Fruit fly (Drosophila melanogaster) whole organism, pupa: ENCODE measurements around the gene Uck.
A peak's percentile ranks its signal among the peaks of the same experiment; 100 is the strongest.

Experiments used
- CG10348 ChIP-seq: fragments of 200-800 bp; sonication (Bioruptor generic); IDR thresholded peaks from 2 replicates; pipeline ENCODE4 v1.3.6; 2022; ENCODE audit warnings: missing biosample characterization, missing genetic modification characterization
- CG12605 ChIP-seq: fragments of 200-800 bp; sonication (Bioruptor generic); IDR thresholded peaks from 2 replicates; pipeline ENCODE4 v1.3.6; 2022; ENCODE audit warnings: missing biosample characterization, missing genetic modification characterization
- CG13204 ChIP-seq: fragments of 200-800 bp; sonication (Bioruptor generic); optimal IDR thresholded peaks from 2 replicates; lab custom pipeline; 2018; ENCODE audit warnings: missing biosample characterization, mild to moderate bottlenecking, missing genetic modification characterization, moderate library complexity
- CG14655 ChIP-seq: fragments of 200-800 bp; sonication (Bioruptor generic); optimal IDR thresholded peaks from 3 replicates; lab custom pipeline; 2017; ENCODE audit warnings: mild to moderate bottlenecking, missing biosample characterization, missing genetic modification reagents, missing genetic modification characterization
- CG15710 ChIP-seq: fragments of 200-800 bp; sonication (Bioruptor generic); optimal IDR thresholded peaks from 2 replicates; lab custom pipeline; 2018; ENCODE audit warnings: missing biosample characterization, mild to moderate bottlenecking, missing genetic modification characterization, moderate library complexity
- CG17806 ChIP-seq: fragments of 200-800 bp; sonication (Bioruptor generic); optimal IDR thresholded peaks from 2 replicates; lab custom pipeline; 2018; ENCODE audit warnings: missing biosample characterization, mild to moderate bottlenecking, missing genetic modification characterization, moderate library complexity
- CG32121 ChIP-seq: fragments of 200-800 bp; sonication (Bioruptor generic); IDR thresholded peaks from 2 replicates; pipeline ENCODE4 v1.3.6; 2022; ENCODE audit warnings: missing biosample characterization, missing genetic modification characterization
- CG34367 ChIP-seq: fragments of 200-800 bp; sonication (Bioruptor generic); optimal IDR thresholded peaks from 2 replicates; lab custom pipeline; 2018; ENCODE audit warnings: missing biosample characterization, mild to moderate bottlenecking, missing genetic modification characterization
- CG4496 ChIP-seq: fragments of 200-800 bp; sonication (Bioruptor generic); IDR thresholded peaks from 3 replicates; pipeline ENCODE4 v1.3.6; 2022; ENCODE audit warnings: missing biosample characterization, missing genetic modification characterization
- CG8159 ChIP-seq: fragments of 200-800 bp; sonication (Bioruptor generic); optimal IDR thresholded peaks from 3 replicates; lab custom pipeline; 2018; ENCODE audit warnings: missing biosample characterization, mild to moderate bottlenecking, missing genetic modification characterization, moderate library complexity
- CG8301 ChIP-seq: fragments of 200-800 bp; sonication (Bioruptor generic); optimal IDR thresholded peaks from 2 replicates; lab custom pipeline; 2018; ENCODE audit warnings: missing biosample characterization, mild to moderate bottlenecking, missing genetic modification characterization
- CG9948 ChIP-seq: fragments of 200-800 bp; sonication (Bioruptor generic); optimal IDR thresholded peaks from 2 replicates; lab custom pipeline; 2018; ENCODE audit warnings: missing biosample characterization, mild to moderate bottlenecking, missing genetic modification characterization, moderate library complexity
- D1 ChIP-seq: fragments of 200-800 bp; sonication (Bioruptor generic); optimal IDR thresholded peaks from 2 replicates; lab custom pipeline; 2018; ENCODE audit warnings: missing biosample characterization, mild to moderate bottlenecking, missing genetic modification characterization, moderate library complexity
- EcR ChIP-seq: fragments of 200-800 bp; sonication (Bioruptor generic); optimal IDR thresholded peaks from 3 replicates; lab custom pipeline; 2019; ENCODE audit warnings: missing biosample characterization, missing genetic modification characterization, mild to moderate bottlenecking, moderate library complexity, missing genetic modification reagents
- Ets98B ChIP-seq: fragments of 200-800 bp; sonication (Bioruptor generic); IDR thresholded peaks from 2 replicates; pipeline ENCODE4 v1.3.6; 2022; ENCODE audit warnings: missing biosample characterization, missing genetic modification characterization
- Pif1A ChIP-seq: fragments of 200-800 bp; sonication (Bioruptor generic); optimal IDR thresholded peaks from 3 replicates; lab custom pipeline; 2016; ENCODE audit warnings: missing biosample characterization, missing genetic modification characterization
- Pif1B ChIP-seq: fragments of 200-800 bp; sonication (Bioruptor generic); optimal IDR thresholded peaks from 3 replicates; lab custom pipeline; 2016; ENCODE audit warnings: missing biosample characterization, missing genetic modification characterization
- Snoo ChIP-seq: fragments of 200-800 bp; sonication (Bioruptor generic); optimal IDR thresholded peaks from 3 replicates; lab custom pipeline; 2017; ENCODE audit warnings: missing biosample characterization, mild to moderate bottlenecking, missing genetic modification characterization, inconsistent platforms
- fd96Ca ChIP-seq: fragments of 200-800 bp; sonication (Bioruptor generic); IDR thresholded peaks from 3 replicates; pipeline ENCODE4 v1.3.6; 2022; ENCODE audit warnings: missing biosample characterization, missing genetic modification characterization
- gl ChIP-seq: fragments of 200-800 bp; sonication (Bioruptor generic); optimal IDR thresholded peaks from 2 replicates; lab custom pipeline; 2018; ENCODE audit warnings: missing biosample characterization, mild to moderate bottlenecking, missing genetic modification characterization
- rn ChIP-seq: fragments of 200-800 bp; sonication (Bioruptor generic); IDR thresholded peaks from 2 replicates; pipeline ENCODE4 v1.3.6; 2022; ENCODE audit warnings: missing biosample characterization, missing genetic modification characterization

Uck gene

dm6 chr3R:24260411-24260810, 29.6 kb upstream of the Uck start:
- TF ChIP-seq CG32121 = no peak
- no peak for TF ChIP-seq CG4496 (GFP tag; lab: Robert Waterston, UW)
- no peak for TF ChIP-seq CG34367 (tag; lab: Kevin White, UChicago)
- no peak for TF ChIP-seq Pif1B
- no peak for TF ChIP-seq Ets98B (GFP tag; lab: Robert Waterston, UW)
- no peak for TF ChIP-seq gl (tag; lab: Kevin White, UChicago)
- no peak for TF ChIP-seq D1 (tag; lab: Kevin White, UChicago)
- no peak for TF ChIP-seq CG17806 (tag; lab: Kevin White, UChicago)
- TF ChIP-seq fd96Ca = no peak
- no peak for TF ChIP-seq CG14655 (GFP tag; lab: Kevin White, UChicago)
- TF ChIP-seq CG10348 (GFP tag; lab: Robert Waterston, UW) = no peak
- no peak for TF ChIP-seq CG9948 (tag; lab: Kevin White, UChicago)
- TF ChIP-seq CG8159 (tag; lab: Kevin White, UChicago) = no peak
- TF ChIP-seq CG12605 (GFP tag; lab: Robert Waterston, UW) = no peak

dm6 chr3R:24261380-24262021, 28.5 kb upstream of the Uck start:
- TF ChIP-seq CG4496 (GFP tag; lab: Robert Waterston, UW) = peak; percentile 18; the same call in 2 of the 3 replicates
- TF ChIP-seq CG17806 (tag; lab: Kevin White, UChicago) = peak; percentile 73
- TF ChIP-seq CG14655 (GFP tag; lab: Kevin White, UChicago) = peak; percentile 87
- TF ChIP-seq fd96Ca = 0 out of 3 replicates have a peak, but pooled peaks have one; percentile 32
- no peak for TF ChIP-seq CG32121
- TF ChIP-seq gl (tag; lab: Kevin White, UChicago) = peak; percentile 9
- TF ChIP-seq CG15710 (tag; lab: Kevin White, UChicago) = peak; percentile 54
- TF ChIP-seq D1 (tag; lab: Kevin White, UChicago) = peak; percentile 44
- TF ChIP-seq Pif1B = peak; percentile 76
- TF ChIP-seq CG10348 (GFP tag; lab: Robert Waterston, UW) = no peak
- TF ChIP-seq EcR (GFP tag; lab: Kevin White, UChicago) = peak; percentile 7
- peak; percentile 19; the same call in 1 of the 2 replicates for TF ChIP-seq Ets98B (GFP tag; lab: Robert Waterston, UW)
- TF ChIP-seq CG12605 (GFP tag; lab: Robert Waterston, UW) = no peak
- TF ChIP-seq CG34367 (tag; lab: Kevin White, UChicago) = peak; percentile 45
- TF ChIP-seq CG8159 (tag; lab: Kevin White, UChicago) = peak; percentile 59
- no peak for TF ChIP-seq rn (GFP tag; lab: Robert Waterston, UW)
- TF ChIP-seq CG8301 (tag; lab: Kevin White, UChicago) = peak; percentile 79
- peak; percentile 45 for TF ChIP-seq CG13204 (GFP tag; lab: Kevin White, UChicago)
- peak; percentile 69 for TF ChIP-seq Pif1A (GFP tag; lab: Kevin White, UChicago)
- no peak for TF ChIP-seq Snoo (tag; lab: Kevin White, UChicago)
- TF ChIP-seq CG9948 (tag; lab: Kevin White, UChicago) = peak; percentile 75

- TF ChIP-seq CG10348 (GFP tag; lab: Robert Waterston, UW) = no peak
- no peak for TF ChIP-seq Snoo (tag; lab: Kevin White, UChicago)
- TF ChIP-seq CG8159 (tag; lab: Kevin White, UChicago) = no peak
- TF ChIP-seq CG4496 (GFP tag; lab: Robert Waterston, UW) = no peak
- TF ChIP-seq CG34367 (tag; lab: Kevin White, UChicago) = no peak
- no peak for TF ChIP-seq CG17806 (tag; lab: Kevin White, UChicago)
- no peak for TF ChIP-seq CG9948 (tag; lab: Kevin White, UChicago)
- TF ChIP-seq Ets98B (GFP tag; lab: Robert Waterston, UW) = no peak
- no peak for TF ChIP-seq rn (GFP tag; lab: Robert Waterston, UW)
- no peak for TF ChIP-seq D1 (tag; lab: Kevin White, UChicago)
- TF ChIP-seq CG13204 (GFP tag; lab: Kevin White, UChicago) = no peak
- TF ChIP-seq CG14655 (GFP tag; lab: Kevin White, UChicago) = no peak
- TF ChIP-seq fd96Ca = no peak
- no peak for TF ChIP-seq Pif1B
- TF ChIP-seq, all 21 proteins: peak for 0
Measured at dm6 chr3R:24262923-24263322, 27.0 kb upstream of the Uck start.

dm6 chr3R:24263588-24264413, 26.2 kb upstream of the Uck start:
- TF ChIP-seq Ets98B (GFP tag; lab: Robert Waterston, UW) (0 out of 2 replicates have a peak, but pooled peaks have one; percentile 5), Pif1A (GFP tag; lab: Kevin White, UChicago) (peak; percentile 49), CG8159 (tag; lab: Kevin White, UChicago) (peak; percentile 46), CG17806 (tag; lab: Kevin White, UChicago) (no peak), CG4496 (GFP tag; lab: Robert Waterston, UW) (0 out of 3 replicates have a peak, but pooled peaks have one; percentile 6), CG14655 (GFP tag; lab: Kevin White, UChicago) (peak; percentile 30), CG10348 (GFP tag; lab: Robert Waterston, UW) (no peak), D1 (tag; lab: Kevin White, UChicago) (no peak), CG8301 (tag; lab: Kevin White, UChicago) (peak; percentile 20), CG9948 (tag; lab: Kevin White, UChicago) (peak; percentile 17), fd96Ca (peak; percentile 13; the same call in 1 of the 3 replicates)
- TF ChIP-seq, all 21 proteins: peak for 8
